Fruit fly (Drosophila melanogaster) whole organism, prepupa: ENCODE measurements around the gene CG13295.

ENCODE experiments used
- Blimp-1 ChIP-seq: fragments of 200-800 bp; sonication (Bioruptor generic); optimal IDR thresholded peaks from 3 replicates; lab custom pipeline; 2017; ENCODE audit warnings: missing biosample characterization, missing genetic modification characterization, mild to moderate bottlenecking, moderate library complexity, missing genetic modification reagents
- CG11902 ChIP-seq: fragments of 200-800 bp; sonication (Bioruptor generic); optimal IDR thresholded peaks from 3 replicates; lab custom pipeline; 2016; ENCODE audit warnings: missing biosample characterization, missing genetic modification characterization
- CG15336 ChIP-seq: fragments of 200-800 bp; sonication (Bioruptor generic); IDR thresholded peaks from 2 replicates; pipeline ENCODE4 v1.3.6; 2022; ENCODE audit warnings: missing biosample characterization, missing genetic modification characterization
- CG16779 ChIP-seq: fragments of 200-800 bp; sonication (Bioruptor generic); optimal IDR thresholded peaks from 3 replicates; lab custom pipeline; 2017; ENCODE audit warnings: missing biosample characterization, mild to moderate bottlenecking, missing genetic modification characterization
- CG3032 ChIP-seq: fragments of 200-800 bp; optimal IDR thresholded peaks from 2 replicates; lab custom pipeline; 2019; ENCODE audit warnings: missing biosample characterization, mild to moderate bottlenecking, missing genetic modification characterization, moderate library complexity
- CG34406 ChIP-seq: fragments of 200-800 bp; sonication (Bioruptor generic); optimal IDR thresholded peaks from 3 replicates; lab custom pipeline; 2016; ENCODE audit warnings: missing biosample characterization, missing genetic modification characterization
- CG3919 ChIP-seq: fragments of 200-800 bp; sonication (Bioruptor generic); optimal IDR thresholded peaks from 3 replicates; lab custom pipeline; 2016; ENCODE audit warnings: missing biosample characterization, missing genetic modification characterization
- CG4318 ChIP-seq: fragments of 200-800 bp; sonication (Bioruptor generic); optimal IDR thresholded peaks from 3 replicates; lab custom pipeline; 2017; ENCODE audit warnings: missing biosample characterization, mild to moderate bottlenecking, missing genetic modification characterization
- CG6163 ChIP-seq: fragments of 200-800 bp; sonication (Bioruptor generic); IDR thresholded peaks from 3 replicates; pipeline ENCODE4 v1.3.6; 2022; ENCODE audit warnings: missing biosample characterization, missing genetic modification characterization
- CG6276 ChIP-seq: fragments of 200-800 bp; sonication (Bioruptor generic); optimal IDR thresholded peaks from 2 replicates; lab custom pipeline; 2017; ENCODE audit warnings: missing biosample characterization, mild to moderate bottlenecking, missing genetic modification characterization
- CG6792 ChIP-seq: fragments of 200-800 bp; sonication (Bioruptor generic); optimal IDR thresholded peaks from 3 replicates; lab custom pipeline; 2016; ENCODE audit warnings: missing biosample characterization, missing genetic modification characterization
- CG6808 ChIP-seq: fragments of 200-800 bp; sonication (Bioruptor generic); optimal IDR thresholded peaks from 3 replicates; lab custom pipeline; 2017; ENCODE audit warnings: missing biosample characterization, missing genetic modification characterization, mild to moderate bottlenecking, moderate library complexity, missing genetic modification reagents
- CG6854 ChIP-seq: fragments of 200-800 bp; sonication (Bioruptor generic); optimal IDR thresholded peaks from 2 replicates; lab custom pipeline; 2017; ENCODE audit warnings: missing biosample characterization, mild to moderate bottlenecking, missing genetic modification characterization
- CG8632 ChIP-seq: fragments of 200-800 bp; sonication (Bioruptor generic); optimal IDR thresholded peaks from 3 replicates; lab custom pipeline; 2016; ENCODE audit warnings: missing biosample characterization, missing genetic modification characterization
- Eip75B ChIP-seq: fragments of 200-800 bp; sonication (Bioruptor generic); optimal IDR thresholded peaks from 3 replicates; lab custom pipeline; 2016; ENCODE audit warnings: missing biosample characterization, missing genetic modification characterization
- Eip78C ChIP-seq: fragments of 200-800 bp; sonication (Bioruptor generic); peaks from one replicate; lab custom pipeline; 2016; ENCODE audit warnings: missing biosample characterization, missing genetic modification characterization
- Eip93F ChIP-seq: fragments of 200-800 bp; sonication (Bioruptor generic); optimal IDR thresholded peaks from 2 replicates; lab custom pipeline; 2016; ENCODE audit warnings: missing biosample characterization, mild to moderate bottlenecking, missing genetic modification characterization
- Ets96B ChIP-seq: fragments of 200-800 bp; optimal IDR thresholded peaks from 2 replicates; lab custom pipeline; 2019; ENCODE audit warnings: missing biosample characterization, mild to moderate bottlenecking, missing genetic modification characterization, moderate library complexity
- Gug ChIP-seq: fragments of 200-800 bp; sonication (Bioruptor generic); IDR thresholded peaks from 2 replicates; pipeline ENCODE4 v1.3.6; 2022; ENCODE audit warnings: missing biosample characterization, missing genetic modification characterization
- Hr38 ChIP-seq: sonication (Bioruptor generic); optimal IDR thresholded peaks from 2 replicates; lab custom pipeline; 2016; ENCODE audit warnings: missing biosample characterization, missing genetic modification characterization
- Hr4 ChIP-seq: fragments of 200-800 bp; sonication (Bioruptor generic); optimal IDR thresholded peaks from 3 replicates; lab custom pipeline; 2016; ENCODE audit warnings: missing biosample characterization, missing genetic modification characterization
- Lpt ChIP-seq: fragments of 200-800 bp; sonication (Bioruptor generic); optimal IDR thresholded peaks from 3 replicates; lab custom pipeline; 2016; ENCODE audit warnings: missing biosample characterization, missing genetic modification characterization
- Sox102F ChIP-seq: fragments of 200-800 bp; sonication (Bioruptor generic); optimal IDR thresholded peaks from 2 replicates; lab custom pipeline; 2016; ENCODE audit warnings: missing biosample characterization, mild to moderate bottlenecking, missing genetic modification characterization
- Sox14 ChIP-seq: fragments of 200-800 bp; sonication (Bioruptor generic); optimal IDR thresholded peaks from 3 replicates; lab custom pipeline; 2016; ENCODE audit warnings: missing biosample characterization, missing genetic modification characterization
- Sox15 ChIP-seq: fragments of 200-800 bp; sonication (Bioruptor generic); optimal IDR thresholded peaks from 3 replicates; lab custom pipeline; 2016; ENCODE audit warnings: missing biosample characterization, missing genetic modification characterization
- dsx ChIP-seq: fragments of 200-800 bp; optimal IDR thresholded peaks from 3 replicates; lab custom pipeline; 2019; ENCODE audit warnings: missing biosample characterization, mild to moderate bottlenecking, missing genetic modification characterization, moderate library complexity; ENCODE audit not compliant: poor library complexity, severe bottlenecking
- fkh ChIP-seq: fragments of 200-800 bp; sonication (Bioruptor generic); optimal IDR thresholded peaks from 3 replicates; lab custom pipeline; 2017; ENCODE audit warnings: missing biosample characterization, mild to moderate bottlenecking, missing genetic modification characterization, moderate library complexity
- lz ChIP-seq: fragments of 200-800 bp; sonication (Bioruptor generic); optimal IDR thresholded peaks from 3 replicates; lab custom pipeline; 2016; ENCODE audit warnings: missing biosample characterization, missing genetic modification characterization
- salr ChIP-seq, 2 experiments: fragments of 200-800 bp; sonication (Bioruptor generic); optimal IDR thresholded peaks; 3 replicates each; lab custom pipeline; 2016 to 2018; ENCODE audit warnings: missing biosample characterization in 2 of 2, missing genetic modification characterization in 2 of 2, mild to moderate bottlenecking in 1 of 2
- ss ChIP-seq, 2 experiments: fragments of 200-800 bp; sonication (Bioruptor generic); optimal IDR thresholded peaks; 2 replicates in 1 of 2; 3 replicates in 1 of 2; lab custom pipeline; 2017 to 2018; ENCODE audit warnings: mild to moderate bottlenecking in 2 of 2, missing biosample characterization in 2 of 2, missing genetic modification characterization in 2 of 2, moderate library complexity in 1 of 2
- topi ChIP-seq: fragments of 200-800 bp; sonication (Bioruptor generic); optimal IDR thresholded peaks from 3 replicates; lab custom pipeline; 2016; ENCODE audit warnings: missing biosample characterization, missing genetic modification characterization
- vri ChIP-seq: fragments of 200-800 bp; sonication (Bioruptor generic); optimal IDR thresholded peaks from 3 replicates; lab custom pipeline; 2016; ENCODE audit warnings: missing biosample characterization, mild to moderate bottlenecking, missing genetic modification characterization

The CG13295 gene

DNA sequence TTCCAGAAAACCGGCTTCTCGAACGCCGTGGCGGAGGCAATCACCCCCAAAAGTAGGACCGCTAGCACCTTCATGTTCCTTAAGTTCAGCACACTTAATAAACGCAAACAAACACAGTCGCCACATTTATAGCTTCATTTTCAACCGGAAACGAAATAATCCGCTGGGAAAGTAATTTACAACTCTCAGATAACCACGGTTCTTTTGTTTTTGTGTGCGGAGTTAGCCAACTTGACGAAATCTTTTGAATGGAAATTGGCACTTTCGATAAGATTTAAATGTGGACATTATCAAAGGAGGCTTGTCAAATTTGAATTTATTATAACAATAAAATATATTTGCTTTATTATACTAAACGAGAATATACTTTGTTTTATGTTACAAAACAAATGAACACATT is 20.7 kb downstream of the CG13295 start, which contains the start of gene Jon65Ai:
TSS of gene Jon65Ai (minus strand) at position 101 of the 400 bp plus-strand sequence.
- TF ChIP-seq CG6276 (GFP tag; lab: Kevin White, UChicago) (no peak), Gug (GFP tag; lab: Robert Waterston, UW) (no peak), CG3919 (GFP tag; lab: Kevin White, UChicago) (no peak), Hr38 (GFP tag; lab: Kevin White, UChicago) (no peak), CG34406 (no peak), Lpt (GFP tag; lab: Kevin White, UChicago) (no peak), ss (GFP tag; optimal IDR thresholded peaks at IDR 0.05; lab: Kevin White, UChicago) (no peak), CG4318 (GFP tag; lab: Kevin White, UChicago) (no peak), topi (no peak), CG6792 (GFP tag; lab: Kevin White, UChicago) (no peak), Eip75B (GFP tag; lab: Kevin White, UChicago) (no peak), Eip78C (GFP tag; lab: Kevin White, UChicago) (no peak), CG6808 (GFP tag; lab: Kevin White, UChicago) (no peak)
- TF ChIP-seq, all 60 proteins: peak for 0

DNA sequence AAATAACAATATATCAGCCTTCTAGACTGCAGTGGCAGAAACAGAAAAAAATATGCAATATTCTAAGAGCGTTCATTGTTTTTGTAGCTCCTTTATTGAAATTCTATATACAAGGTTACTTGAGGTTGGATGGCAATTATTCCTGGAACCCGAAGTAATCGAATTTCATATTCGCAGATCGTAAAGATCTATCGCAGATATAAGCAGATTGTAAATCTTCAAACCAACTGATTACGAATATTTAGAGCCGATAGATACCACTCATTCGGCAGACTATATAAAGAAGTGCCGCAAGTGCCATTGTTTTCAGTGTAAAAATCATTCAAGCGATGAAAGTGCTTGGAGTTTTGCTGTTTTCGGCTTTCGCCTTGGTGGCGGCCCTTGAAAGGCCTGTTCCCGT is 23.0 kb downstream of the CG13295 start, which contains the start of gene Jon65Aii:
TSS of gene Jon65Aii (plus strand) at position 301 of the 400 bp plus-strand sequence.
- TF ChIP-seq Sox15 (GFP tag; lab: Kevin White, UChicago) (no peak), CG15336 (no peak), dsx (GFP tag; lab: Kevin White, UChicago) (no peak), salr (GFP tag; optimal IDR thresholded peaks at IDR 0.05; lab: Kevin White, UChicago) (no peak), CG3919 (GFP tag; lab: Kevin White, UChicago) (no peak), vri (GFP tag; lab: Kevin White, UChicago) (peak; percentile 7), Hr4 (GFP tag; lab: Kevin White, UChicago) (no peak), Sox14 (GFP tag; lab: Kevin White, UChicago) (no peak)

DNA sequence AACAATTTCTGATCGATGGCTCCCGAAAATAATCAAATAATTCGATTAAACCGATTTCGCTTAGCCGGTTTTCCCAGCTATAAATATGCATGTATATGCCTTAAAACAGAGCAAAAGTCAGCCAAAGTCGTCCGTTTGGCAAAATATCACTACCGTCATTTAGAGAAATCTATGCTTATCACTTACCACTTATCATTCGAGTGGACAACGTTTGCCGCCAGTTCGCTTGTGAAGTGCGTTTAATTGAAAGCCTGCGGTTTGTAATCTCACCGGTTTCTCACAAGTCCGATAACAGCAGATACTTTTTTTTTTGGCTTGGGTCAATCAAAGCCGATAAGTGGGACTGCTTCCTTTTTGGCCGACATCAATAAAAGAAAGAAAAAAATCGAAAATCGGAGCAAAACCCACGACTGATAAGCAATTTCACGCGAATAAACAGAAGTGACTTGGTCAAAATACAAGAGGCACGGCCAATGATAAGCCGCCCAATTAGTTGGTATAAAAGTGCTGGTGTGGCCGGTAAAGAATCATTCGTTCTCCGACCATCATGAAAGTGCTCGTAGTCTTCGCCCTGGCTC is 24.7 kb downstream of the CG13295 start, which contains the start of gene Jon65Aiii:
TSS of gene Jon65Aiii (plus strand) at position 528 of the 578 bp plus-strand sequence.
- TF ChIP-seq CG11902 (GFP tag; lab: Kevin White, UChicago): no peak
- TF ChIP-seq vri (GFP tag; lab: Kevin White, UChicago): peak; percentile 46
- TF ChIP-seq, all 60 proteins: peak for 1

DNA sequence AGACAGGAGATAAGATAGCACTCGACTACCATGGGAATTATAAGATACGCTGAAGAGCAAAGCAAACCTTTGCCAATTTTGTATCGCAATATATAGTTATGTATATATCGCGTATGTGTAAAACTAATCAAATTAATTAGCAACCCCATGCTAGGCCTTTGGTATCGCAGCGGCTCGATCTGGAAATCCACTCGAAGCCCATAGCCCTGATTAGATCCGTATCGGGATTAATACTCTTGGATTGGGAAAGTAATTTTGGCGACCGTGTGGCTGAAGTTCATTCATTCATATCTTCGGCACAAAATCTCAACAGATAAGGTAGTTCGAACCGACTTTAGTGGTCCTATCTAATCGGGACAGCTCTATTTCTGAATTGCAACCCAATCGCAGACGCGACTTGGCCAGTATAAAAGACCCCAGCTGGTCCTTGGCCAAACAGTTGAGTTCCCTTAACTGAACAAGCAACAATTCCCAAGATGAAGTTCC is 36.3 kb downstream of the CG13295 start, which contains the start of gene Jon65Aiv:
TSS of gene Jon65Aiv (plus strand) at position 436 of the 486 bp plus-strand sequence.
- TF ChIP-seq CG6854: no peak
- TF ChIP-seq Eip78C (GFP tag; lab: Kevin White, UChicago): peak; percentile 9
- TF ChIP-seq, all 60 proteins: peak for 1

DNA sequence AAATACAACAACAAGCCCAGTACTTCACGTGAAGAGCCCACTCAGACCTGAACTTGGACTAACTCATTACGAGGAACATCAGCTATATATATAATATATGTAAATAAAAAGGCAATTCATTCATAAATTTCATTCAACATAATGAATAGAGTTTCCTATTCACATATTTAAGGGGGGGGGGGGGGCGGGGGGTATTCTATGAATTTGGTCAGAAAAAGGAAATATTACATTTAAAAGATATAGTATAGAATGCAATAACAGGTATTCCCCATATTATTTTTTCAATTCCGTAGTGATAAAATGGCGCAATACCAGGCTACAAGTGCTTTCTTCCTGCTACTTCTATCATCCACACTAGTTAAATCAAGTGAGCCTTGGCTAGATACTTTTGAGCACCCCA is 38.2 kb downstream of the CG13295 start, which contains the start of gene CG6462:
TSS of gene CG6462 (plus strand) at position 301 of the 400 bp plus-strand sequence.
- TF ChIP-seq salr (GFP tag; optimal IDR thresholded peaks at IDR 0.05; lab: Kevin White, UChicago): no peak
- no peak for TF ChIP-seq fkh (GFP tag; lab: Kevin White, UChicago)
- TF ChIP-seq ss (GFP tag; optimal IDR thresholded peaks at IDR 0.05; lab: Kevin White, UChicago): no peak
- TF ChIP-seq CG8632 (GFP tag; lab: Kevin White, UChicago): no peak
- TF ChIP-seq Ets96B (tag; lab: Kevin White, UChicago): no peak
- no peak for TF ChIP-seq lz (GFP tag; lab: Kevin White, UChicago)
- no peak for TF ChIP-seq Eip78C (GFP tag; lab: Kevin White, UChicago)
- no peak for TF ChIP-seq CG3032
- TF ChIP-seq Sox102F (GFP tag; lab: Kevin White, UChicago): no peak
- no peak for TF ChIP-seq CG16779 (tag; lab: Kevin White, UChicago)
- TF ChIP-seq Eip93F: no peak
- TF ChIP-seq Gug (GFP tag; lab: Robert Waterston, UW): no peak
- no peak for TF ChIP-seq CG6163 (GFP tag; lab: Robert Waterston, UW)
- TF ChIP-seq Blimp-1 (GFP tag; lab: Kevin White, UChicago): no peak
- no peak for TF ChIP-seq topi
- TF ChIP-seq Sox15 (GFP tag; lab: Kevin White, UChicago): no peak
- TF ChIP-seq CG34406: no peak
- TF ChIP-seq CG15336: no peak
